Fruit fly (Drosophila melanogaster) S2 (cell line): Measurements from ENCODE around the gene Larp4B.

ENCODE experiments used
- CG8478 ChIP-seq: fragments of >200 bp; optimal IDR thresholded peaks from 2 replicates; lab custom pipeline; 2018
- CTCF ChIP-seq, 2 experiments: fragments of >200 bp; optimal IDR thresholded peaks; 2 replicates each; lab custom pipeline; 2018

dm6 chr3L:3240597-3241367 lies 16.1 kb downstream of the Larp4B start:
- TF ChIP-seq CTCF (optimal IDR thresholded peaks at IDR 0.05; lab: Kevin White, UChicago) = no peak
- TF ChIP-seq CG8478 (lab: Kevin White, UChicago) = no peak
